Worm (Caenorhabditis elegans): ENCODE measurements around the gene mrps-28.

DNA sequence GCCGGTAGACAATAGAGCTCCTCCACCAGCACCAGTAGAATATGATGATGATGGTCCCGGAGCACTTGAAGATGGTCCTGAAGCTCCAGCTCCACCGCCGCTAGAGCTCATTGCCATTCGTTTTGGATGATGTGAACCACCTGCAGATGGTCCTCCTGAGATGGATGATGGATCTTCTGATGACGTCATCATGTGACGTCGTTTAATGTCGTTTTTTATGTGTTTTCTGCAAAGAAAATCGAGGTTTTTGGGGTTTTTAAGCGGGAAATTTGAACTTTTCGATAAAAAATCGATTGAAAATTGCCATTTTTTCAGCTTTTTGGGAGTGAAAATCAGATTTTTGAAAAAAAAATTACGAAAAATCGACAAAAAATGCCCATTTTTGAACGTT lies 7.8 kb upstream of the mrps-28 start:
- no peak for TF ChIP-seq lsy-2 (tag; optimal IDR thresholded peaks at IDR 0.05)
- TF ChIP-seq elt-3 (tag; optimal IDR thresholded peaks at IDR 0.05): no peak
- no peak for TF ChIP-seq ces-1 (GFP tag; optimal IDR thresholded peaks at IDR 0.05)
- no peak for TF ChIP-seq ceh-82 (tag; optimal IDR thresholded peaks at IDR 0.05)
- TF ChIP-seq elt-2 (tag; optimal IDR thresholded peaks at IDR 0.05): no peak
- no peak for TF ChIP-seq sox-4 (tag; optimal IDR thresholded peaks at IDR 0.05)
- no peak for TF ChIP-seq fos-1 (tag; optimal IDR thresholded peaks at IDR 0.05)
